Fruit fly (Drosophila melanogaster) whole organism, embryonic: ENCODE measurements around the gene RapGAP1.
A peak's percentile ranks its signal among the peaks of the same experiment; 100 is the strongest.

Experiments used
- Ada2b ChIP-seq: fragments of 200-800 bp; sonication (Bioruptor generic); IDR thresholded peaks from 2 replicates; pipeline ENCODE4 v1.3.6; 2022; ENCODE audit warnings: missing biosample characterization, missing genetic modification characterization
- Bteb2 ChIP-seq: fragments of 200-800 bp; sonication (Bioruptor generic); optimal IDR thresholded peaks from 2 replicates; lab custom pipeline; 2016; ENCODE audit warnings: missing biosample characterization, missing genetic modification characterization
- CG10147 ChIP-seq: fragments of 200-800 bp; sonication (Bioruptor generic); optimal IDR thresholded peaks from 2 replicates; lab custom pipeline; 2019; ENCODE audit warnings: missing biosample characterization, mild to moderate bottlenecking, missing genetic modification characterization, moderate library complexity
- CG10654 ChIP-seq: fragments of 200-800 bp; sonication (Bioruptor generic); optimal IDR thresholded peaks from 2 replicates; lab custom pipeline; 2016; ENCODE audit warnings: missing biosample characterization, missing genetic modification characterization
- CG10959 ChIP-seq: fragments of 200-800 bp; sonication (Bioruptor generic); IDR thresholded peaks from 2 replicates; pipeline ENCODE4 v1.3.6; 2022; ENCODE audit warnings: missing biosample characterization, missing genetic modification characterization
- CG10979 ChIP-seq: fragments of 200-800 bp; sonication (Bioruptor generic); optimal IDR thresholded peaks from 2 replicates; lab custom pipeline; 2018; ENCODE audit warnings: missing biosample characterization, mild to moderate bottlenecking, missing genetic modification characterization, moderate library complexity
- CG11560 ChIP-seq: fragments of 200-800 bp; sonication (Bioruptor generic); IDR thresholded peaks from 3 replicates; pipeline ENCODE4 v1.3.6; 2022; ENCODE audit warnings: missing biosample characterization, missing genetic modification characterization
- CG12236 ChIP-seq: fragments of 200-800 bp; sonication (Bioruptor generic); optimal IDR thresholded peaks from 2 replicates; lab custom pipeline; 2016; ENCODE audit warnings: missing biosample characterization, missing genetic modification characterization
- CG13424 ChIP-seq: fragments of 200-800 bp; sonication (Bioruptor generic); optimal IDR thresholded peaks from 2 replicates; lab custom pipeline; 2019; ENCODE audit warnings: missing biosample characterization, mild to moderate bottlenecking, missing genetic modification characterization, moderate library complexity
- CG15073 ChIP-seq: fragments of 200-800 bp; sonication (Bioruptor generic); optimal IDR thresholded peaks from 2 replicates; lab custom pipeline; 2016; ENCODE audit warnings: missing biosample characterization, missing genetic modification characterization
- CG15269 ChIP-seq: fragments of 200-800 bp; sonication (Bioruptor generic); optimal IDR thresholded peaks from 2 replicates; lab custom pipeline; 2018; ENCODE audit warnings: missing biosample characterization, mild to moderate bottlenecking, missing genetic modification characterization, moderate library complexity
- CG17186 ChIP-seq: fragments of 200-800 bp; sonication (Bioruptor generic); optimal IDR thresholded peaks from 3 replicates; lab custom pipeline; 2017; ENCODE audit warnings: missing biosample characterization, missing genetic modification reagents, missing genetic modification characterization
- CG18619 ChIP-seq: fragments of 200-800 bp; sonication (Bioruptor generic); optimal IDR thresholded peaks from 3 replicates; lab custom pipeline; 2017; ENCODE audit warnings: missing biosample characterization, mild to moderate bottlenecking, missing genetic modification characterization
- CG30020 ChIP-seq: fragments of 200-800 bp; optimal IDR thresholded peaks from 2 replicates; lab custom pipeline; 2019; ENCODE audit warnings: missing biosample characterization, mild to moderate bottlenecking, missing genetic modification characterization, moderate library complexity
- CG3065 ChIP-seq: fragments of 200-800 bp; sonication (Bioruptor generic); optimal IDR thresholded peaks from 2 replicates; lab custom pipeline; 2016; ENCODE audit warnings: missing biosample characterization, missing genetic modification characterization
- CG3847 ChIP-seq: fragments of 200-800 bp; sonication (Bioruptor generic); IDR thresholded peaks from 2 replicates; pipeline ENCODE4 v1.3.6; 2022; ENCODE audit warnings: missing biosample characterization, missing genetic modification characterization
- CG4282 ChIP-seq: fragments of 200-800 bp; sonication (Bioruptor generic); optimal IDR thresholded peaks from 2 replicates; lab custom pipeline; 2016; ENCODE audit warnings: missing biosample characterization, missing genetic modification characterization
- CG4424 ChIP-seq: fragments of 200-800 bp; sonication (Bioruptor generic); optimal IDR thresholded peaks from 3 replicates; lab custom pipeline; 2016; ENCODE audit warnings: missing biosample characterization, missing genetic modification characterization
- CG6272 ChIP-seq: fragments of 200-800 bp; sonication (Bioruptor generic); IDR thresholded peaks from 2 replicates; pipeline ENCODE4 v1.3.6; 2022; ENCODE audit warnings: missing biosample characterization, missing genetic modification characterization
- CG8924 ChIP-seq: fragments of 200-800 bp; optimal IDR thresholded peaks from 3 replicates; lab custom pipeline; 2019; ENCODE audit warnings: missing biosample characterization, mild to moderate bottlenecking, missing genetic modification characterization, moderate library complexity
- D ChIP-seq, 2 experiments: fragments of 200-800 bp in 1 of 2; fragments of >200 bp in 1 of 2; sonication (Bioruptor generic) in 1 of 2; optimal IDR thresholded peaks; 2 replicates in 1 of 2; 3 replicates in 1 of 2; lab custom pipeline; 2017; ENCODE audit warnings: mild to moderate bottlenecking in 1 of 2, missing biosample characterization in 1 of 2, missing genetic modification characterization in 1 of 2, missing genetic modification reagents in 1 of 2
- D19A ChIP-seq: fragments of 200-800 bp; optimal IDR thresholded peaks from 3 replicates; lab custom pipeline; 2019; ENCODE audit warnings: missing biosample characterization, mild to moderate bottlenecking, missing genetic modification characterization, moderate library complexity
- Dip3 ChIP-seq: fragments of 200-800 bp; sonication (Bioruptor generic); optimal IDR thresholded peaks from 3 replicates; lab custom pipeline; 2016; ENCODE audit warnings: missing biosample characterization, missing genetic modification characterization
- Dref ChIP-seq: fragments of 200-800 bp; sonication (Bioruptor generic); IDR thresholded peaks from 2 replicates; pipeline ENCODE4 v1.3.6; 2022; ENCODE audit warnings: missing biosample characterization, missing genetic modification characterization
- Eip74EF ChIP-seq, 2 experiments: fragments of 200-800 bp in 1 of 2; fragments of >200 bp in 1 of 2; sonication (Bioruptor generic) in 1 of 2; optimal IDR thresholded peaks; 2 replicates each; lab custom pipeline; 2017 to 2019; ENCODE audit warnings: missing biosample characterization in 2 of 2, missing genetic modification characterization in 2 of 2, mild to moderate bottlenecking in 1 of 2, moderate library complexity in 1 of 2
- HmgD ChIP-seq: fragments of 200-800 bp; sonication (Bioruptor generic); optimal IDR thresholded peaks from 3 replicates; lab custom pipeline; 2016; ENCODE audit warnings: missing biosample characterization, missing genetic modification characterization
- Lim3 ChIP-seq: fragments of 200-800 bp; sonication (Bioruptor generic); IDR thresholded peaks from 2 replicates; pipeline ENCODE4 v1.3.6; 2022; ENCODE audit warnings: missing biosample characterization, missing genetic modification characterization
- Opbp ChIP-seq: fragments of 200-800 bp; sonication (Bioruptor generic); IDR thresholded peaks from 3 replicates; pipeline ENCODE4 v1.3.6; 2022; ENCODE audit warnings: missing biosample characterization, missing genetic modification characterization; ENCODE audit not compliant: partially characterized antibody
- Ravus ChIP-seq: fragments of 200-800 bp; sonication (Bioruptor generic); IDR thresholded peaks from 2 replicates; pipeline ENCODE4 v1.3.6; 2022; ENCODE audit warnings: missing biosample characterization, missing genetic modification characterization
- Six4 ChIP-seq: fragments of 200-800 bp; sonication (Bioruptor generic); optimal IDR thresholded peaks from 2 replicates; lab custom pipeline; 2016; ENCODE audit warnings: missing biosample characterization, missing genetic modification characterization
- Sry-β ChIP-seq: fragments of 200-800 bp; sonication (Bioruptor generic); optimal IDR thresholded peaks from 2 replicates; lab custom pipeline; 2018; ENCODE audit warnings: missing biosample characterization, mild to moderate bottlenecking, missing genetic modification characterization, moderate library complexity
- Ssrp ChIP-seq: fragments of 200-800 bp; sonication (Bioruptor generic); optimal IDR thresholded peaks from 2 replicates; lab custom pipeline; 2018; ENCODE audit warnings: missing biosample characterization, mild to moderate bottlenecking, missing genetic modification characterization, moderate library complexity
- ato ChIP-seq: fragments of 200-800 bp; sonication (Bioruptor generic); IDR thresholded peaks from 2 replicates; pipeline ENCODE4 v1.3.6; 2022; ENCODE audit warnings: missing biosample characterization, missing genetic modification characterization; ENCODE audit not compliant: partially characterized antibody
- bowl ChIP-seq: fragments of 200-800 bp; sonication (Bioruptor generic); IDR thresholded peaks from 2 replicates; pipeline ENCODE4 v1.3.6; 2022; ENCODE audit warnings: missing biosample characterization, missing genetic modification characterization
- esg ChIP-seq: fragments of 200-800 bp; sonication (Bioruptor generic); conservative IDR thresholded peaks from 2 replicates; pipeline ENCODE4 v1.3.6; 2022; ENCODE audit warnings: missing biosample characterization, missing genetic modification characterization
- eyg ChIP-seq: fragments of 200-800 bp; sonication (Bioruptor generic); optimal IDR thresholded peaks from 3 replicates; lab custom pipeline; 2016; ENCODE audit warnings: missing biosample characterization, missing genetic modification characterization
- gro ChIP-seq: fragments of 200-800 bp; sonication (Bioruptor generic); optimal IDR thresholded peaks from 2 replicates; lab custom pipeline; 2016; ENCODE audit warnings: missing biosample characterization, missing genetic modification characterization
- kay ChIP-seq: fragments of 200-800 bp; sonication (Bioruptor generic); optimal IDR thresholded peaks from 2 replicates; lab custom pipeline; 2016; ENCODE audit warnings: missing biosample characterization, missing genetic modification characterization
- ken ChIP-seq: fragments of 200-800 bp; sonication (Bioruptor generic); IDR thresholded peaks from 3 replicates; pipeline ENCODE4 v1.3.6; 2022; ENCODE audit warnings: missing biosample characterization, missing genetic modification characterization
- lov ChIP-seq, 2 experiments: fragments of 200-800 bp in 1 of 2; fragments of >200 bp in 1 of 2; sonication (Bioruptor generic) in 1 of 2; IDR thresholded peaks in 1 of 2; optimal IDR thresholded peaks in 1 of 2; 2 replicates in 1 of 2; 3 replicates in 1 of 2; pipeline versions ENCODE4 v1.3.6 to Lab custom; 2017 to 2022; ENCODE audit warnings: missing biosample characterization in 1 of 2, missing genetic modification characterization in 1 of 2
- nau ChIP-seq: fragments of 200-800 bp; sonication (Bioruptor generic); optimal IDR thresholded peaks from 3 replicates; lab custom pipeline; 2017; ENCODE audit warnings: missing biosample characterization, mild to moderate bottlenecking, missing genetic modification characterization, missing genetic modification reagents
- nerfin-1 ChIP-seq: fragments of 200-800 bp; sonication (Bioruptor generic); optimal IDR thresholded peaks from 3 replicates; lab custom pipeline; 2019; ENCODE audit warnings: missing biosample characterization, mild to moderate bottlenecking, missing genetic modification characterization, moderate library complexity
- peb ChIP-seq: fragments of 200-800 bp; sonication (Bioruptor generic); IDR thresholded peaks from 2 replicates; pipeline ENCODE4 v1.3.6; 2022; ENCODE audit warnings: missing biosample characterization, missing genetic modification characterization
- rib ChIP-seq: fragments of 200-800 bp; sonication (Bioruptor generic); IDR thresholded peaks from 2 replicates; pipeline ENCODE4 v1.3.6; 2022; ENCODE audit warnings: missing biosample characterization, missing genetic modification characterization
- ro ChIP-seq: fragments of 200-800 bp; sonication (Bioruptor generic); IDR thresholded peaks from 2 replicates; pipeline ENCODE4 v1.3.6; 2022; ENCODE audit warnings: missing biosample characterization, missing genetic modification characterization
- sd ChIP-seq: fragments of 200-800 bp; sonication (Bioruptor generic); optimal IDR thresholded peaks from 3 replicates; lab custom pipeline; 2018; ENCODE audit warnings: missing biosample characterization, mild to moderate bottlenecking, missing genetic modification characterization, moderate library complexity
- so ChIP-seq: fragments of 200-800 bp; sonication (Bioruptor generic); IDR thresholded peaks from 3 replicates; pipeline ENCODE4 v1.3.6; 2022; ENCODE audit warnings: missing biosample characterization, missing genetic modification characterization
- stwl ChIP-seq: fragments of 200-800 bp; sonication (Bioruptor generic); optimal IDR thresholded peaks from 3 replicates; lab custom pipeline; 2018; ENCODE audit warnings: missing biosample characterization, mild to moderate bottlenecking, missing genetic modification characterization, moderate library complexity
- trh ChIP-seq: fragments of 200-800 bp; sonication (Bioruptor generic); optimal IDR thresholded peaks from 2 replicates; lab custom pipeline; 2016; ENCODE audit warnings: missing biosample characterization, missing genetic modification characterization
- zfh1 ChIP-seq: fragments of 200-800 bp; sonication (Bioruptor generic); IDR thresholded peaks from 3 replicates; pipeline ENCODE4 v1.3.6; 2022; ENCODE audit warnings: missing biosample characterization, missing genetic modification characterization

Gene RapGAP1

dm6 chr2L:7518896-7519295, 59.9 kb downstream of the RapGAP1 start (continued):
- no peak for TF ChIP-seq CG30020 (tag; lab: Kevin White, UChicago)
- no peak for TF ChIP-seq CG6272
- peak; percentile 39 for TF ChIP-seq nau (GFP tag; lab: Kevin White, UChicago)
- no peak for TF ChIP-seq CG3847 (GFP tag; lab: Robert Waterston, UW)
- TF ChIP-seq CG17186: no peak
- TF ChIP-seq Eip74EF (GFP tag; optimal IDR thresholded peaks at IDR 0.05; lab: Kevin White, UChicago): peak in 1 of 2 experiments; percentile 21
- no peak for TF ChIP-seq CG10147 (GFP tag; lab: Kevin White, UChicago)
- TF ChIP-seq CG12236: no peak
- no peak for TF ChIP-seq Bteb2
- no peak for TF ChIP-seq ken
- peak; percentile 4 for TF ChIP-seq Ssrp (tag; lab: Kevin White, UChicago)
- TF ChIP-seq bowl (GFP tag; lab: Robert Waterston, UW): no peak
- TF ChIP-seq nerfin-1 (tag; lab: Kevin White, UChicago): peak; percentile 33
- no peak for TF ChIP-seq D19A
- no peak for TF ChIP-seq kay (GFP tag; lab: Kevin White, UChicago)
- TF ChIP-seq Opbp: no peak
- TF ChIP-seq ato (GFP tag; lab: Robert Waterston, UW): no peak
- no peak for TF ChIP-seq Ravus (GFP tag; lab: Robert Waterston, UW)
- peak; percentile 7 for TF ChIP-seq sd (tag; lab: Kevin White, UChicago)
- peak; percentile 66 for TF ChIP-seq CG15269 (tag; lab: Kevin White, UChicago)
- peak; percentile 41 for TF ChIP-seq CG13424
- TF ChIP-seq zfh1 (GFP tag; lab: Robert Waterston, UW): 0 out of 3 replicates have a peak, but pooled peaks have one; percentile 18
- TF ChIP-seq CG18619 (GFP tag; lab: Kevin White, UChicago): peak; percentile 24
- TF ChIP-seq CG11560 (tag; lab: Robert Waterston, UW): no peak
- no peak for TF ChIP-seq trh (GFP tag; lab: Kevin White, UChicago)
- no peak for TF ChIP-seq CG3065 (GFP tag; lab: Kevin White, UChicago)
- 0 out of 3 replicates have a peak, but pooled peaks have one; percentile 64 for TF ChIP-seq so
- TF ChIP-seq CG10959 (GFP tag; lab: Robert Waterston, UW): no peak; the same call in 1 of the 2 replicates
- TF ChIP-seq Six4 (GFP tag; lab: Kevin White, UChicago): no peak
- TF ChIP-seq esg (GFP tag; lab: Robert Waterston, UW): no peak
- TF ChIP-seq D (optimal IDR thresholded peaks at IDR 0.05; lab: Kevin White, UChicago): no peak
- peak; percentile 45 for TF ChIP-seq D (GFP tag; optimal IDR thresholded peaks at IDR 0.05; lab: Kevin White, UChicago)
- TF ChIP-seq peb: no peak
- peak; percentile 28 for TF ChIP-seq gro
- peak; percentile 27 for TF ChIP-seq CG8924
- no peak for TF ChIP-seq CG10654
- no peak for TF ChIP-seq Lim3 (GFP tag; lab: Robert Waterston, UW)
- TF ChIP-seq HmgD (GFP tag; lab: Kevin White, UChicago): no peak
- no peak for TF ChIP-seq CG15073 (GFP tag; lab: Kevin White, UChicago)
- TF ChIP-seq CG4424 (GFP tag; lab: Kevin White, UChicago): no peak
- no peak for TF ChIP-seq CG4282 (GFP tag; lab: Kevin White, UChicago)
- TF ChIP-seq lov (optimal IDR thresholded peaks at IDR 0.05; lab: Kevin White, UChicago): no peak
- TF ChIP-seq lov (GFP tag; IDR thresholded peaks at IDR 0.05; lab: Robert Waterston, UW): peak; percentile 56; the same call in 1 of the 3 replicates
- TF ChIP-seq Dref (GFP tag; lab: Robert Waterston, UW): no peak
- no peak for TF ChIP-seq eyg
- TF ChIP-seq ro (GFP tag; lab: Robert Waterston, UW): no peak
- no peak for TF ChIP-seq Dip3
- peak; percentile 0 for TF ChIP-seq CG10979 (tag; lab: Kevin White, UChicago)
- no peak for TF ChIP-seq Ada2b
- no peak for TF ChIP-seq rib
- no peak for TF ChIP-seq Sry-β (GFP tag; lab: Kevin White, UChicago)
- TF ChIP-seq stwl: no peak
